Fruit fly (Drosophila melanogaster) whole organism, embryonic: ENCODE measurements around the gene CG18281.

Experiments
- Awh ChIP-seq: fragments of 200-800 bp; sonication (Bioruptor generic); IDR thresholded peaks from 2 replicates; pipeline ENCODE4, ENCODE4 v1.3.6; 2022; ENCODE audit warnings: missing biosample characterization, missing genetic modification characterization
- Bgb ChIP-seq: fragments of 200-800 bp; sonication (Bioruptor generic); IDR thresholded peaks from 2 replicates; pipeline ENCODE4 v1.3.6; 2022; ENCODE audit warnings: missing biosample characterization, missing genetic modification characterization; ENCODE audit not compliant: partially characterized antibody
- BtbVII ChIP-seq: fragments of 200-800 bp; sonication (Bioruptor generic); optimal IDR thresholded peaks from 3 replicates; lab custom pipeline; 2017; ENCODE audit warnings: missing biosample characterization, mild to moderate bottlenecking, missing genetic modification characterization
- CG10366 ChIP-seq: fragments of 200-800 bp; sonication (Bioruptor generic); IDR thresholded peaks from 2 replicates; pipeline ENCODE4 v1.3.6; 2022; ENCODE audit warnings: missing biosample characterization, missing genetic modification characterization
- CG12659 ChIP-seq: fragments of 200-800 bp; sonication (Bioruptor generic); optimal IDR thresholded peaks from 3 replicates; lab custom pipeline; 2017; ENCODE audit warnings: mild to moderate bottlenecking, missing biosample characterization, missing genetic modification reagents, missing genetic modification characterization
- CG13624 ChIP-seq: fragments of 200-800 bp; sonication (Bioruptor generic); optimal IDR thresholded peaks from 2 replicates; lab custom pipeline; 2016; ENCODE audit warnings: missing biosample characterization, missing genetic modification characterization
- CG14667 ChIP-seq: fragments of 200-800 bp; sonication (Bioruptor generic); IDR thresholded peaks from 2 replicates; pipeline ENCODE4 v1.3.6; 2022; ENCODE audit warnings: missing biosample characterization, missing genetic modification characterization
- CG17912 ChIP-seq: fragments of 200-800 bp; sonication (Bioruptor generic); optimal IDR thresholded peaks from 2 replicates; lab custom pipeline; 2018; ENCODE audit warnings: missing biosample characterization, mild to moderate bottlenecking, missing genetic modification characterization
- CG2678 ChIP-seq: fragments of 200-800 bp; sonication (Bioruptor generic); optimal IDR thresholded peaks from 3 replicates; lab custom pipeline; 2019; ENCODE audit warnings: missing biosample characterization, mild to moderate bottlenecking, missing genetic modification characterization, moderate library complexity
- CG33213 ChIP-seq: fragments of 200-800 bp; sonication (Bioruptor generic); optimal IDR thresholded peaks from 3 replicates; lab custom pipeline; 2016; ENCODE audit warnings: missing biosample characterization, missing genetic modification characterization
- CG3995 ChIP-seq: fragments of 200-800 bp; sonication (Bioruptor generic); optimal IDR thresholded peaks from 3 replicates; lab custom pipeline; 2016; ENCODE audit warnings: missing biosample characterization, missing genetic modification characterization
- CG4820 ChIP-seq: fragments of 200-800 bp; sonication (Bioruptor generic); optimal IDR thresholded peaks from 3 replicates; lab custom pipeline; 2016; ENCODE audit warnings: missing biosample characterization, missing genetic modification characterization
- CG6654 ChIP-seq: fragments of 200-800 bp; sonication (Bioruptor generic); optimal IDR thresholded peaks from 2 replicates; lab custom pipeline; 2017; ENCODE audit warnings: missing biosample characterization, mild to moderate bottlenecking, missing genetic modification characterization
- CG6813 ChIP-seq: fragments of 200-800 bp; sonication (Bioruptor generic); optimal IDR thresholded peaks from 2 replicates; lab custom pipeline; 2017; ENCODE audit warnings: missing biosample characterization, missing genetic modification characterization, mild to moderate bottlenecking, moderate library complexity, missing genetic modification reagents
- CG7372 ChIP-seq: fragments of 200-800 bp; sonication (Bioruptor generic); IDR thresholded peaks from 2 replicates; pipeline ENCODE4 v1.3.6; 2022; ENCODE audit warnings: missing biosample characterization, missing genetic modification characterization
- CG7786 ChIP-seq: fragments of 200-800 bp; sonication (Bioruptor generic); optimal IDR thresholded peaks from 2 replicates; lab custom pipeline; 2016; ENCODE audit warnings: missing biosample characterization, missing genetic modification characterization
- CG9797 ChIP-seq: fragments of 200-800 bp; sonication (Bioruptor generic); optimal IDR thresholded peaks from 3 replicates; lab custom pipeline; 2018; ENCODE audit warnings: missing biosample characterization, mild to moderate bottlenecking, missing genetic modification characterization
- CG9932 ChIP-seq: fragments of 200-800 bp; sonication (Bioruptor generic); IDR thresholded peaks from 2 replicates; pipeline ENCODE4 v1.3.6; 2022; ENCODE audit warnings: missing biosample characterization, missing genetic modification characterization
- CHES-1-like ChIP-seq: fragments of 200-800 bp; sonication (Bioruptor generic); optimal IDR thresholded peaks from 2 replicates; lab custom pipeline; 2016; ENCODE audit warnings: missing biosample characterization, missing genetic modification characterization
- CTCF ChIP-seq: fragments of 200-800 bp; sonication (Bioruptor generic); optimal IDR thresholded peaks from 2 replicates; lab custom pipeline; 2017; ENCODE audit warnings: missing biosample characterization, mild to moderate bottlenecking, missing genetic modification characterization, moderate library complexity
- E2f2 ChIP-seq: fragments of 200-800 bp; sonication (Bioruptor generic); IDR thresholded peaks from 2 replicates; pipeline ENCODE4 v1.3.6; 2022; ENCODE audit warnings: missing biosample characterization, missing genetic modification characterization
- Ets65A ChIP-seq: fragments of 200-800 bp; sonication (Bioruptor generic); peaks from one replicate; lab custom pipeline; 2016; ENCODE audit warnings: missing biosample characterization, missing genetic modification characterization
- GATAe ChIP-seq: fragments of 200-800 bp; sonication (Bioruptor generic); conservative IDR thresholded peaks from 2 replicates; pipeline ENCODE4 v1.3.6; 2022; ENCODE audit warnings: missing biosample characterization, missing genetic modification characterization
- H15 ChIP-seq: fragments of 200-800 bp; sonication (Bioruptor generic); IDR thresholded peaks from 3 replicates; pipeline ENCODE4 v1.3.6; 2022; ENCODE audit warnings: missing biosample characterization, missing genetic modification characterization
- HLH4C ChIP-seq: fragments of 200-800 bp; sonication (Bioruptor generic); IDR thresholded peaks from 3 replicates; pipeline ENCODE4 v1.3.6; 2022; ENCODE audit warnings: missing biosample characterization, missing genetic modification characterization; ENCODE audit not compliant: partially characterized antibody
- Hand ChIP-seq: fragments of 200-800 bp; sonication (Bioruptor generic); optimal IDR thresholded peaks from 2 replicates; lab custom pipeline; 2017; ENCODE audit warnings: mild to moderate bottlenecking, missing biosample characterization, missing genetic modification reagents, missing genetic modification characterization
- HmgZ ChIP-seq: fragments of 200-800 bp; sonication (Bioruptor generic); optimal IDR thresholded peaks from 2 replicates; lab custom pipeline; 2018; ENCODE audit warnings: missing biosample characterization, mild to moderate bottlenecking, missing genetic modification characterization
- Jarid2 ChIP-seq: fragments of 200-800 bp; sonication (Bioruptor generic); optimal IDR thresholded peaks from 3 replicates; lab custom pipeline; 2017; ENCODE audit warnings: mild to moderate bottlenecking, missing biosample characterization, missing genetic modification reagents, missing genetic modification characterization
- Mrtf ChIP-seq: fragments of 200-800 bp; sonication (Bioruptor generic); IDR thresholded peaks from 3 replicates; pipeline ENCODE4 v1.3.6; 2022; ENCODE audit warnings: missing biosample characterization, missing genetic modification characterization
- NC2α ChIP-seq: fragments of 200-800 bp; sonication (Bioruptor generic); optimal IDR thresholded peaks from 2 replicates; lab custom pipeline; 2016; ENCODE audit warnings: missing biosample characterization, missing genetic modification characterization
- Side ChIP-seq: fragments of 200-800 bp; sonication (Bioruptor generic); optimal IDR thresholded peaks from 2 replicates; lab custom pipeline; 2016; ENCODE audit warnings: missing biosample characterization, missing genetic modification characterization
- Sin3A ChIP-seq: fragments of >200 bp; optimal IDR thresholded peaks from 2 replicates; lab custom pipeline; 2018
- Tbp ChIP-seq: fragments of >200 bp; optimal IDR thresholded peaks from 2 replicates; lab custom pipeline; 2018; ENCODE audit warnings: missing biosample characterization, missing genetic modification characterization
- Usf ChIP-seq: fragments of 200-800 bp; sonication (Bioruptor generic); optimal IDR thresholded peaks from 2 replicates; lab custom pipeline; 2017; ENCODE audit warnings: missing genotype, missing biosample characterization, missing genetic modification characterization
- aop ChIP-seq: fragments of 200-800 bp; sonication (Bioruptor generic); IDR thresholded peaks from 2 replicates; pipeline ENCODE4 v1.3.6; 2022; ENCODE audit warnings: missing biosample characterization, missing genetic modification characterization
- bcd ChIP-seq: fragments of 200-800 bp; sonication (Bioruptor generic); optimal IDR thresholded peaks from 2 replicates; lab custom pipeline; 2017; ENCODE audit warnings: missing biosample characterization, mild to moderate bottlenecking, missing genetic modification characterization
- cad ChIP-seq: fragments of >200 bp; optimal IDR thresholded peaks from 2 replicates; lab custom pipeline; 2017; ENCODE audit warnings: missing biosample characterization, missing genetic modification characterization
- ci ChIP-seq: fragments of 200-800 bp; sonication (Bioruptor generic); IDR thresholded peaks from 3 replicates; pipeline ENCODE4 v1.3.6; 2022; ENCODE audit warnings: missing biosample characterization, missing genetic modification characterization
- dm ChIP-seq: fragments of 200-800 bp; sonication (Bioruptor generic); optimal IDR thresholded peaks from 3 replicates; lab custom pipeline; 2016; ENCODE audit warnings: missing biosample characterization, missing genetic modification characterization
- fd96Cb ChIP-seq: fragments of 200-800 bp; sonication (Bioruptor generic); optimal IDR thresholded peaks from 2 replicates; lab custom pipeline; 2018; ENCODE audit warnings: missing biosample characterization, mild to moderate bottlenecking, missing genetic modification characterization, moderate library complexity
- fu2 ChIP-seq: fragments of 200-800 bp; sonication (Bioruptor generic); optimal IDR thresholded peaks from 2 replicates; lab custom pipeline; 2016; ENCODE audit warnings: missing biosample characterization, missing genetic modification characterization
- grau ChIP-seq: fragments of 200-800 bp; optimal IDR thresholded peaks from 3 replicates; lab custom pipeline; 2019; ENCODE audit warnings: missing biosample characterization, mild to moderate bottlenecking, missing genetic modification characterization, moderate library complexity
- gt ChIP-seq: fragments of 200-800 bp; sonication (Bioruptor generic); IDR thresholded peaks from 2 replicates; pipeline ENCODE4 v1.3.6; 2022; ENCODE audit warnings: missing biosample characterization, missing genetic modification characterization
- hbn ChIP-seq: fragments of 200-800 bp; sonication (Bioruptor generic); IDR thresholded peaks from 2 replicates; pipeline ENCODE4 v1.3.6; 2022; ENCODE audit warnings: missing biosample characterization, missing genetic modification characterization; ENCODE audit not compliant: partially characterized antibody
- hth ChIP-seq: fragments of >200 bp; optimal IDR thresholded peaks from 2 replicates; lab custom pipeline; 2017; ENCODE audit warnings: inconsistent platforms
- lmd ChIP-seq: fragments of 200-800 bp; sonication (Bioruptor generic); IDR thresholded peaks from 2 replicates; pipeline ENCODE4 v1.3.6; 2022; ENCODE audit warnings: missing biosample characterization, missing genetic modification characterization
- pnt ChIP-seq: fragments of 200-800 bp; sonication (Bioruptor generic); optimal IDR thresholded peaks from 3 replicates; lab custom pipeline; 2016; ENCODE audit warnings: missing biosample characterization, missing genetic modification characterization
- salm ChIP-seq: fragments of 200-800 bp; sonication (Bioruptor generic); optimal IDR thresholded peaks from 2 replicates; lab custom pipeline; 2018; ENCODE audit warnings: missing biosample characterization, mild to moderate bottlenecking, missing genetic modification characterization
- seq ChIP-seq: fragments of 200-800 bp; sonication (Bioruptor generic); IDR thresholded peaks from 2 replicates; pipeline ENCODE4 v1.3.6; 2022; ENCODE audit warnings: missing biosample characterization, missing genetic modification characterization
- slou ChIP-seq: fragments of 200-800 bp; sonication (Bioruptor generic); optimal IDR thresholded peaks from 3 replicates; lab custom pipeline; 2016; ENCODE audit warnings: missing biosample characterization, missing genetic modification characterization
- stc ChIP-seq: fragments of 200-800 bp; sonication (Bioruptor generic); IDR thresholded peaks from 2 replicates; pipeline ENCODE4 v1.3.6; 2022; ENCODE audit warnings: missing biosample characterization, missing genetic modification characterization
- vnd ChIP-seq: fragments of 200-800 bp; sonication (Bioruptor generic); IDR thresholded peaks from 3 replicates; pipeline ENCODE4 v1.3.6; 2022; ENCODE audit warnings: missing biosample characterization, missing genetic modification characterization; ENCODE audit not compliant: partially characterized antibody
- yki ChIP-seq: fragments of >200 bp; optimal IDR thresholded peaks from 3 replicates; lab custom pipeline; 2018

Gene CG18281

DNA sequence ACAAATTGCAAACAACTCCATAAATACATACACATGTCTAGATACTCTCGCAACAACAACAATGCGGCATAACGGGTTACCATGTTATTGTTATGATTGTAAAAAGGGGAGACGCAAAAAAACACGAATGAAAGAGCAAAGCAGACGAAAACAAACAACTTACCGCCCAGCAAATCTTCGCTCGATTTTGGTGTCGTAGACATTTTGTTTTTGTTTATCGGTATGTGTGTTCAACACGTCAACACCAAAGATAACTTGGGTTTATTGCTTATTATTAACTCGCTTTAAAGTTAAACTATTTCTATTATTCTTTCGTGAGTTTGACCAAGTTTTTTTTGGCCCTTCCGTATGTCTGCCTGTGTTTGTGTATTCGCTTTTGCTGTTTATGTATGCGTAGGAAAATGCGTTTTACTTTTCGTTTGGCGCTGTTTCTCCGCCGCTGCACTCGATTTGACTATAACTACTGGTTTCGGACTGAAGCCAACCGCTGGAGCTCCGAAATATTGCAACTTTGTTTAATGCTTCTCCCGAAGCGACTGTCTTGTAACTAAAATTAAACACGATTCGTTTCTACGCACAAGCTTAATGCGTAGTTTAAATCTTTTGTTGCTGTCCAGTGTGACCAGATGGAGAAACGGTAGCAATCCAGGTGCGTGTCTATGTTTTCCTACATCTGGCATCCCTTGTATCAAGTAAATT, 19.3 kb downstream of the CG18281 start, which contains the start of gene BNIP3 (continued):
- TF ChIP-seq hbn (GFP tag; lab: Robert Waterston, UW) (no peak), salm (tag; lab: Kevin White, UChicago) (no peak), aop (GFP tag; lab: Robert Waterston, UW) (no peak), Tbp (no peak), Usf (GFP tag; lab: Kevin White, UChicago) (no peak), HLH4C (GFP tag; lab: Robert Waterston, UW) (no peak), Mrtf (GFP tag; lab: Robert Waterston, UW) (no peak), fd96Cb (tag; lab: Kevin White, UChicago) (no peak), dm (GFP tag; lab: Kevin White, UChicago) (no peak), Awh (GFP tag; lab: Robert Waterston, UW) (no peak), ci (GFP tag; lab: Robert Waterston, UW) (no peak), Ets65A (GFP tag; lab: Kevin White, UChicago) (no peak), yki (no peak), lmd (GFP tag; lab: Robert Waterston, UW) (no peak), Jarid2 (peak; percentile 24), E2f2 (GFP tag; lab: Robert Waterston, UW) (peak; percentile 85), HmgZ (peak; percentile 47), BtbVII (GFP tag; lab: Kevin White, UChicago) (no peak), CG3995 (GFP tag; lab: Kevin White, UChicago) (no peak), CG7786 (GFP tag; lab: Kevin White, UChicago) (no peak), CHES-1-like (GFP tag; lab: Kevin White, UChicago) (no peak), CG9797 (peak; percentile 73), slou (GFP tag; lab: Kevin White, UChicago) (no peak), CG13624 (GFP tag; lab: Kevin White, UChicago) (peak; percentile 95), CG6813 (GFP tag; lab: Kevin White, UChicago) (no peak), CG17912 (GFP tag; lab: Kevin White, UChicago) (no peak), CG7372 (GFP tag; lab: Robert Waterston, UW) (no peak), cad (GFP tag; lab: Kevin White, UChicago) (no peak), grau (tag; lab: Kevin White, UChicago) (no peak), CTCF (GFP tag; lab: Kevin White, UChicago) (no peak), CG10366 (GFP tag; lab: Robert Waterston, UW) (no peak), NC2α (GFP tag; lab: Kevin White, UChicago) (no peak), CG33213 (GFP tag; lab: Kevin White, UChicago) (no peak), stc (GFP tag; lab: Robert Waterston, UW) (no peak), CG12659 (GFP tag; lab: Kevin White, UChicago) (peak; percentile 53), seq (GFP tag; lab: Robert Waterston, UW) (no peak; the same call in 1 of the 2 replicates), fu2 (no peak), Hand (no peak), CG9932 (GFP tag; lab: Robert Waterston, UW) (no peak), CG14667 (no peak), Side (GFP tag; lab: Kevin White, UChicago) (no peak), H15 (GFP tag; lab: Robert Waterston, UW) (no peak), Sin3A (lab: Kevin White, UChicago) (no peak), gt (GFP tag; lab: Robert Waterston, UW) (no peak), vnd (GFP tag; lab: Robert Waterston, UW) (no peak), CG4820 (GFP tag; lab: Kevin White, UChicago) (no peak), CG6654 (GFP tag; lab: Kevin White, UChicago) (no peak), CG2678 (tag; lab: Kevin White, UChicago) (no peak), Bgb (GFP tag; lab: Robert Waterston, UW) (peak; percentile 36; the same call in 1 of the 2 replicates), pnt (GFP tag; lab: Kevin White, UChicago) (no peak), hth (lab: Kevin White, UChicago) (no peak), bcd (GFP tag; lab: Kevin White, UChicago) (no peak), GATAe (GFP tag; lab: Robert Waterston, UW) (no peak)
